Fruit fly (Drosophila melanogaster) whole organism, embryonic: ENCODE results near the gene CG42784.
"Not testable (repeated sequence)": the region's sequence is repeated elsewhere in the genome, so short reads cannot be mapped to it uniquely, and the experiment has no call there.

Source experiments
- CG6791 ChIP-seq: fragments of 200-800 bp; sonication (Bioruptor generic); IDR thresholded peaks from 3 replicates; pipeline ENCODE4 v1.3.6; 2022; ENCODE audit warnings: missing biosample characterization, missing genetic modification characterization; ENCODE audit not compliant: partially characterized antibody
- Lpt ChIP-seq: fragments of >200 bp; optimal IDR thresholded peaks from 2 replicates; lab custom pipeline; 2018; ENCODE audit warnings: missing biosample characterization, missing genetic modification characterization
- Mad ChIP-seq: fragments of 200-800 bp; sonication (Bioruptor generic); optimal IDR thresholded peaks from 2 replicates; lab custom pipeline; 2016; ENCODE audit warnings: missing biosample characterization, missing genetic modification characterization
- kni ChIP-seq: fragments of 200-800 bp; sonication (Bioruptor generic); optimal IDR thresholded peaks from 3 replicates; lab custom pipeline; 2017; ENCODE audit warnings: mild to moderate bottlenecking, missing biosample characterization, missing genetic modification reagents, missing genetic modification characterization
- ranshi ChIP-seq: fragments of 200-800 bp; sonication (Bioruptor generic); IDR thresholded peaks from 2 replicates; pipeline ENCODE4 v1.3.6; 2022; ENCODE audit warnings: missing biosample characterization, missing genetic modification characterization
- so ChIP-seq: fragments of 200-800 bp; sonication (Bioruptor generic); IDR thresholded peaks from 3 replicates; pipeline ENCODE4 v1.3.6; 2022; ENCODE audit warnings: missing biosample characterization, missing genetic modification characterization

dm6 chr2L:13449397-13449796 is 34.2 kb downstream of the CG42784 start, which contains the start of gene Hsp60D:
- not testable (repeated sequence) for TF ChIP-seq ranshi (GFP tag; lab: Robert Waterston, UW); Mad (GFP tag; lab: Kevin White, UChicago); kni; so (GFP tag; lab: Robert Waterston, UW); Lpt (GFP tag; lab: Kevin White, UChicago); CG6791 (GFP tag; lab: Robert Waterston, UW)
